Worm (Caenorhabditis elegans): ENCODE data around the gene F56F10.1.

ce11 chrX:823736-824135, 48.7 kb upstream of the F56F10.1 start:
- TF ChIP-seq hlh-30 (tag; optimal IDR thresholded peaks at IDR 0.05; ENCODE audit: insufficient read depth) (no peak), pqm-1 (tag; optimal IDR thresholded peaks at IDR 0.05) (peak; percentile 66), daf-19 (GFP tag; conservative IDR thresholded peaks at IDR 0.05) (no peak), aly-2 (tag; optimal IDR thresholded peaks at IDR 0.05) (no peak), set-16 (GFP tag; IDR thresholded peaks at IDR 0.05) (no peak), R02D3.7 (tag; optimal IDR thresholded peaks at IDR 0.05) (no peak), ceh-62 (tag; optimal IDR thresholded peaks at IDR 0.05) (no peak), nhr-10 (tag; optimal IDR thresholded peaks at IDR 0.05) (no peak), lin-29 (GFP tag; IDR thresholded peaks at IDR 0.05) (no peak), snpc-4 (tag; optimal IDR thresholded peaks at IDR 0.05) (no peak), nhr-28 (tag; optimal IDR thresholded peaks at IDR 0.05) (peak; percentile 94)

Measured in whole organism, L4 larva.